Worm (Caenorhabditis elegans) whole organism, late embryonic: ENCODE data around the gene unc-82.

ENCODE experiments used
- C08G9.2 ChIP-seq: sonication (generic microtip); optimal IDR thresholded peaks from 2 replicates; lab custom pipeline; 2016; ENCODE audit warnings: mild to moderate bottlenecking, missing genetic modification characterization, moderate library complexity, missing compliant biosample characterization
- F13H6.1 ChIP-seq: sonication (generic microtip); optimal IDR thresholded peaks from 2 replicates; lab custom pipeline; 2016; ENCODE audit warnings: missing genetic modification characterization, missing compliant biosample characterization
- K02D7.2 ChIP-seq: sonication (generic microtip); optimal IDR thresholded peaks from 2 replicates; lab custom pipeline; 2017; ENCODE audit warnings: mild to moderate bottlenecking, missing genetic modification characterization, missing compliant biosample characterization
- K09A11.1 ChIP-seq: sonication (generic microtip); optimal IDR thresholded peaks from 2 replicates; lab custom pipeline; 2017; ENCODE audit warnings: antibody characterized with exemption, mild to moderate bottlenecking, missing genetic modification characterization, missing compliant biosample characterization; ENCODE audit not compliant: insufficient read depth
- ceh-14 ChIP-seq: sonication (generic microtip); optimal IDR thresholded peaks from 2 replicates; lab custom pipeline; 2016; ENCODE audit warnings: missing genotype, missing genetic modification characterization, missing compliant biosample characterization
- ceh-18 ChIP-seq: sonication (generic microtip); optimal IDR thresholded peaks from 2 replicates; lab custom pipeline; 2016; ENCODE audit warnings: missing genetic modification characterization, missing compliant biosample characterization
- ceh-22 ChIP-seq: sonication (generic microtip); optimal IDR thresholded peaks from 2 replicates; lab custom pipeline; 2017; ENCODE audit warnings: missing biosample characterization, missing genetic modification characterization
- ceh-24 ChIP-seq: sonication (generic microtip); optimal IDR thresholded peaks from 2 replicates; lab custom pipeline; 2016; ENCODE audit warnings: mild to moderate bottlenecking, missing genetic modification characterization, missing compliant biosample characterization
- ceh-31 ChIP-seq: sonication (generic microtip); optimal IDR thresholded peaks from 2 replicates; lab custom pipeline; 2016; ENCODE audit warnings: missing genetic modification characterization, missing compliant biosample characterization
- ceh-34 ChIP-seq: sonication (generic microtip); optimal IDR thresholded peaks from 2 replicates; lab custom pipeline; 2016; ENCODE audit warnings: mild to moderate bottlenecking, missing genetic modification characterization, missing compliant biosample characterization
- ceh-45 ChIP-seq: fragments of 200-800 bp; sonication (Bioruptor generic); IDR thresholded peaks from 2 replicates; pipeline ENCODE4 v1.3.6; 2022; ENCODE audit warnings: missing genetic modification reagents, missing genetic modification characterization, missing compliant biosample characterization
- ceh-48 ChIP-seq: sonication (generic microtip); optimal IDR thresholded peaks from 2 replicates; lab custom pipeline; 2016; ENCODE audit warnings: missing genetic modification characterization, inconsistent platforms, missing compliant biosample characterization
- ceh-9 ChIP-seq: sonication (generic microtip); optimal IDR thresholded peaks from 2 replicates; lab custom pipeline; 2016; ENCODE audit warnings: mild to moderate bottlenecking, missing genetic modification characterization, inconsistent platforms, missing compliant biosample characterization
- elt-4 ChIP-seq: sonication (generic microtip); optimal IDR thresholded peaks from 2 replicates; lab custom pipeline; 2016; ENCODE audit warnings: missing genetic modification characterization, missing compliant biosample characterization
- fkh-6 ChIP-seq: sonication (generic microtip); optimal IDR thresholded peaks from 2 replicates; lab custom pipeline; 2016; ENCODE audit warnings: missing genetic modification characterization, missing compliant biosample characterization
- gmeb-2 ChIP-seq: sonication (generic microtip); optimal IDR thresholded peaks from 2 replicates; lab custom pipeline; 2016; ENCODE audit warnings: missing genetic modification characterization, inconsistent platforms, missing compliant biosample characterization
- hlh-13 ChIP-seq: fragments of 200-800 bp; sonication (Bioruptor generic); optimal IDR thresholded peaks from 2 replicates; lab custom pipeline; 2018; ENCODE audit warnings: mild to moderate bottlenecking, missing genetic modification characterization, missing compliant biosample characterization
- hlh-15 ChIP-seq: sonication (generic microtip); optimal IDR thresholded peaks from 2 replicates; lab custom pipeline; 2016; ENCODE audit warnings: missing genetic modification characterization, missing compliant biosample characterization
- hlh-30 ChIP-seq: sonication (generic microtip); optimal IDR thresholded peaks from 2 replicates; lab custom pipeline; 2017; ENCODE audit warnings: antibody characterized with exemption, missing genetic modification characterization, missing compliant biosample characterization; ENCODE audit not compliant: insufficient read depth
- lim-6 ChIP-seq: sonication (generic microtip); optimal IDR thresholded peaks from 2 replicates; lab custom pipeline; 2016; ENCODE audit warnings: missing genetic modification characterization, missing compliant biosample characterization
- npax-4 ChIP-seq: sonication (generic microtip); optimal IDR thresholded peaks from 2 replicates; lab custom pipeline; 2016; ENCODE audit warnings: missing genetic modification characterization, missing compliant biosample characterization
- sdc-2 ChIP-seq: sonication (generic microtip); optimal IDR thresholded peaks from 2 replicates; lab custom pipeline; 2016; ENCODE audit warnings: missing genotype, missing genetic modification characterization, missing compliant biosample characterization
- sox-2 ChIP-seq: fragments of 200-800 bp; sonication (Bioruptor generic); IDR thresholded peaks from 2 replicates; pipeline ENCODE4 v1.3.6; 2022; ENCODE audit warnings: missing genetic modification reagents, missing genetic modification characterization, missing compliant biosample characterization
- sox-4 ChIP-seq: sonication (generic microtip); optimal IDR thresholded peaks from 2 replicates; lab custom pipeline; 2017; ENCODE audit warnings: mild to moderate bottlenecking, missing genetic modification characterization, inconsistent platforms, missing compliant biosample characterization
- syd-9 ChIP-seq: sonication (generic microtip); optimal IDR thresholded peaks from 2 replicates; lab custom pipeline; 2016; ENCODE audit warnings: mild to moderate bottlenecking, missing genetic modification characterization, moderate library complexity, missing compliant biosample characterization
- tbx-2 ChIP-seq: sonication (generic microtip); optimal IDR thresholded peaks from 2 replicates; lab custom pipeline; 2016; ENCODE audit warnings: missing genetic modification characterization, missing compliant biosample characterization
- tbx-7 ChIP-seq: sonication (generic microtip); optimal IDR thresholded peaks from 2 replicates; lab custom pipeline; 2016; ENCODE audit warnings: missing genotype, missing genetic modification characterization, missing compliant biosample characterization
- unc-42 ChIP-seq: sonication (generic microtip); optimal IDR thresholded peaks from 2 replicates; lab custom pipeline; 2016; ENCODE audit warnings: missing genotype, missing genetic modification characterization, missing compliant biosample characterization
- ztf-16 ChIP-seq: sonication (generic microtip); optimal IDR thresholded peaks from 2 replicates; lab custom pipeline; 2017; ENCODE audit warnings: missing genetic modification characterization, missing compliant biosample characterization

Gene unc-82

DNA sequence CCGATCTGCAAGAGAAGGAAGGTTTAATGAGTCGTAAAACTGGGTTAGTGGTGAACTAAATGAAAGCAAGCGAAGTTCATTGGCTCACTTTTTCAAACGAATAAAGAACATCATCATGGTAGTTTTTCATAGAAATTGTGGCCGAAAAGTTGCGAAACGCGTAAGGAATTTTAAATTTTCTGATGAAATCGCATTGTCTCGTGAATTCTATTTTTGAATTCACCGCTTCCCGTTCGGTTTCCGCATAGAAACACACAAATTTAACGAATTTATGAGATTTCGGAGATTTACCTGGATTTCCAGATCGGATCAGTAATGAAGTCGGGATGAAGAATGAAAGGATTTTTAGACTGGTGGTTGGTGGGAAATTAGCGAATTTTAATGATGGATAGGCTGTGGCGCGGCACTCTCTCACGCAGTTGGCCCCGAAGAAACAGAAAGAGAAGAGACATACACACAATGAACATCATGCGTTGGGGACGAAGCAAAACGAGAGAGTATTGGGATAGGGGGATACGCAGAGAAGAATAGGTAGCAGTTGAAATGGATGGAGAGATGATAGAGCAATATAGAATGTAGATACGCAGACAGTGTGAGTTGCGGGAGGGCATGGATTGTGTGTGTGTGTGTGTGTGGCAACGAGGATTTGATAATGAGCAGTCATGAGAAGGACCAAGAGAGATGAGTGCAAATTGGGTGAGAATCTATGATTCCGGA, 37.3 kb upstream of the unc-82 start (continued):
- TF ChIP-seq syd-9 (tag; lab: Kevin White, UChicago) (peak; percentile 29), ceh-14 (tag; lab: Kevin White, UChicago) (peak; percentile 71), ceh-22 (tag; lab: Kevin White, UChicago) (no peak), ceh-48 (tag; lab: Kevin White, UChicago) (no peak), hlh-13 (no peak), C08G9.2 (tag; lab: Kevin White, UChicago) (no peak), K09A11.1 (tag; lab: Kevin White, UChicago) (no peak), unc-42 (tag; lab: Kevin White, UChicago) (peak; percentile 78), K02D7.2 (tag; lab: Kevin White, UChicago) (peak; percentile 35), npax-4 (no peak), fkh-6 (tag; lab: Kevin White, UChicago) (peak; percentile 27), tbx-2 (tag; lab: Kevin White, UChicago) (peak; percentile 76), F13H6.1 (no peak), hlh-15 (tag; lab: Kevin White, UChicago) (no peak), ceh-34 (tag; lab: Kevin White, UChicago) (peak; percentile 54), ztf-16 (tag; lab: Kevin White, UChicago) (no peak)

DNA sequence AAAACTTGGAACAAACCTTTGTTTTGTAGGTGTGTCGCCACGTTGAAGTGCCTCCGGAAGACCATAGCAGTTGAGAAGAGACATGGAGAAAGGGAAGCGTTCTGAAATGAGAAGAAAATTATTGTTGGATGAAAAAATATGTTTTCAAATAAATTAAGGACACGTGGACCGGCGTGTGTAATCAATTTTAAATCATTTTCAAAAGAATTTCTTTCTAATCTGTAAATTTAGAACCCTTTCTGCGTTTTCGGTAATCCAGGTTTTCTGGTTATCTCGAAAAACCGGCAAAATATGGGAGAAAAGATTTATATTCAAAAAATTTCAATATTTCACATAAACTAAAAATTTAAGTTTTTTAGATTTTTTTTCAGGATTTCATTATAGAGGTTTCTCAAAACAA, 35.5 kb upstream of the unc-82 start, which contains the start of gene mob-3:
mob-3 (minus strand) TSS at position 101 of the 400 bp plus-strand sequence.
- no peak for TF ChIP-seq K02D7.2 (tag; lab: Kevin White, UChicago)
- TF ChIP-seq, all 69 proteins: peak for 0

DNA sequence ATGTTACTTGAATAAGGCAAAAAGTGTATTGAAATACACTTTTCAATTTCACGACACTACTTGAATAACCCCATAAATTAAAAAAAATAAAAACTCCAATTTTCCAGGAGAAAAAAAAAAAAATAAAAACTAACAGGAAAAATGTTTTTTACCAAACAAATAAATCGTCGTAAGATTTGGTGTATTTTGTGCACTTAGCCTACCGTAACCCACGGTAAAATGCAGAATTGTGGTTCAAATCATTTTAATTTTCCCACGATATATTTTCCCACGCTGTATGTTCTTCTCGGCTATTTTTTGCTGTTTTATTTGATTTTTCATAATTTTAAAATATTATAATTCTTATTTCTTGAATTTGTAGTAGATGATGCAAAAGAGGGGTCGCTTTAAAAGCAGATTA, 34.6 kb upstream of the unc-82 start:
- no peak for TF ChIP-seq ceh-24
- TF ChIP-seq sox-2 (GFP tag; lab: Robert Waterston, UW), result no peak
- no peak for TF ChIP-seq sox-4 (tag; lab: Kevin White, UChicago)
- no peak for TF ChIP-seq gmeb-2 (tag; lab: Kevin White, UChicago)
- no peak for TF ChIP-seq hlh-30 (tag; lab: Kevin White, UChicago)
- TF ChIP-seq tbx-7 (tag; lab: Kevin White, UChicago), result no peak
- no peak for TF ChIP-seq elt-4 (tag; lab: Kevin White, UChicago)
- TF ChIP-seq, all 69 proteins: peak for 0

DNA sequence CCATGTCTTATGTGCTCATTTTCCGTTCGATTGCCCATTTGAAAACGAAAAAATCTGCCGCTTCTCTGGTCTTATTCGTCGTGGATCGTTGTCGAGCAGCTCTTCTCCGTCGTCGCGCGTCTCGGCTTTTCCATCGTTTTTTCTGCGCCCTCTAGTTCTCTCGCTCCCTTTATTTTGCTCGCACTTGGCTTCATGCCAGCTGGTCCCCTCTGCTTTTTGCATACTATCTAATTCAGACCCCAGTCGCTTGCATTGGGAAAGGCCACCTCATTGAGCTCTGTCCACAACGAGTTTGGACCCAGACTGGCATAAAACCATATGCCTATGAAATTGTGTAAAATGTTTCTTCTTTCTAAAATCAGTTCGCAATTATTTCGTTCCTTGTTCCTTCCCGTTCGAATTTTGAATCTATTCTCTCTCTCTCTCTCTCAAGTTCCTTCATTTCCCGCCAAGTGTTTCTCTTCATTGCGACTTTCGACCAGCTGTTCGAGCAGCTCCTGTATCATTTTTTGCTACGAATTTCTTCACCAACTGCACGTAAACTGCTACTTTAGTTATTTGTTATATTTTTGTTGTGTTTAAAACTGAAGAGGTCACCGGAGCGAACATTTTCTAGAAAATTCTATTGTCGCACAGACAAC, 34.1 kb upstream of the unc-82 start:
- TF ChIP-seq ceh-9 (tag; lab: Kevin White, UChicago) (no peak), unc-42 (tag; lab: Kevin White, UChicago) (peak; percentile 27), ceh-31 (tag; lab: Kevin White, UChicago) (peak; percentile 16), ceh-18 (tag; lab: Kevin White, UChicago) (peak; percentile 73), lim-6 (tag; lab: Kevin White, UChicago) (no peak), ceh-14 (tag; lab: Kevin White, UChicago) (peak; percentile 13)

DNA sequence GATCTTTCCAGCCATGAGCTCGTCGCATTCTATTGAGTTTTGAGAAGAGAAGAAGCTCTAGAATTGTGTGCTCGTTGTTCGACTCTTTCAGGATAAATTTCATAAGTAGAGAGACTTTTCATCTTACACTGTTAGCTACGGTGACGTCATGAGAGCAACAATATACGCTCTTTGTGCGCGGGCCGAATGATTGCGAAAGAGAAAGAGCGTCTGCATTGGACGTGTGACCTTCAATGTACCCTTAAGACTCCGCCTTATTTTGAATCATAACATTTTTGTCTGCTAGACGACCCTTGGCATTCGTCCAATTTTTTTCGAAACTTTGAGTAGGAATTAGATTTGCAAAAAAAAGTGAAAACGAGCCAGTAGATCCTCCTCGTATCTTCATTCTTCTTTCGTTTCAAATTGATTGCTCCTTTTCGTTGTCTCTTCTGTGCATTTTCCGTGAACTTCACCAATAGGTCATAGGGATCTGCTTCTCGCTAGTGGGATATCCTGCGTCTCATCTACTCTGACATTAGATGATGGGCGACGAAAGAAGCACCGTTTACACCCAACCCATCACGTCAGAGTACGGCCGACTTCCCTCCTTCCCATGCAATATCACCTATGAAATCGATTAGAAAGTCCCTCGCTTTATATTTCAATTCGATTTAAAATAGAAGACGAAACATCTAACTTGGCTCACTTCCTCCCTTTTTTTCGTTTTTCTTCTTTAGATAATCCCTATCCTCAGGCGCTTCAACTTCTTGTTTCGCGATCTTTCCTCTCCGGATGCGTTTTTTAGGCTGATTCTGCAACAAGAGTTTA, 32.6 kb upstream of the unc-82 start:
- TF ChIP-seq unc-42 (tag; lab: Kevin White, UChicago) (peak; percentile 50), sdc-2 (tag; lab: Kevin White, UChicago) (no peak), ceh-18 (tag; lab: Kevin White, UChicago) (peak; percentile 2), ceh-45 (no peak)
